Worm (Caenorhabditis elegans) whole organism, L1 larva: ENCODE data around the gene K09C4.7.

ENCODE experiments used
- C34B4.2 ChIP-seq: sonication (generic microtip); optimal IDR thresholded peaks from 2 replicates; lab custom pipeline; 2017; ENCODE audit warnings: mild to moderate bottlenecking, missing genetic modification characterization, missing compliant biosample characterization
- Y116A8C.19 ChIP-seq: sonication (generic microtip); optimal IDR thresholded peaks from 2 replicates; lab custom pipeline; 2016; ENCODE audit warnings: missing compliant biosample characterization, missing genetic modification characterization, borderline replicate concordance
- alr-1 ChIP-seq: fragments of 200-800 bp; sonication (Bioruptor generic); optimal IDR thresholded peaks from 2 replicates; lab custom pipeline; 2018; ENCODE audit warnings: borderline replicate concordance, mild to moderate bottlenecking, missing genetic modification characterization, missing compliant biosample characterization
- aly-2 ChIP-seq: fragments of 150-350 bp; optimal IDR thresholded peaks from 2 replicates; lab custom pipeline; 2014; ENCODE audit warnings: missing biosample characterization, missing genetic modification characterization
- blmp-1 ChIP-seq: fragments of 150-350 bp; optimal IDR thresholded peaks from 2 replicates; lab custom pipeline; 2014; ENCODE audit warnings: missing biosample characterization, missing genetic modification characterization
- ceh-8 ChIP-seq: fragments of 200-800 bp; sonication (Bioruptor generic); optimal IDR thresholded peaks from 2 replicates; lab custom pipeline; 2018; ENCODE audit warnings: mild to moderate bottlenecking, missing genetic modification characterization, moderate library complexity, missing compliant biosample characterization
- ceh-88 ChIP-seq: fragments of 200-800 bp; sonication (Bioruptor generic); IDR thresholded peaks from 2 replicates; pipeline ENCODE4 v1.3.6; 2022; ENCODE audit warnings: missing genetic modification characterization, missing compliant biosample characterization
- ceh-90 ChIP-seq: sonication (generic microtip); optimal IDR thresholded peaks from 2 replicates; lab custom pipeline; 2016; ENCODE audit warnings: missing genetic modification characterization, missing compliant biosample characterization
- dsc-1 ChIP-seq: sonication (generic microtip); optimal IDR thresholded peaks from 2 replicates; lab custom pipeline; 2016; ENCODE audit warnings: mild to moderate bottlenecking, missing genetic modification characterization, missing compliant biosample characterization
- egl-27 ChIP-seq, 2 experiments: fragments of 150-350 bp in 1 of 2; sonication (generic microtip); optimal IDR thresholded peaks; 3 replicates each; lab custom pipeline; 2017 to 2018; ENCODE audit warnings: missing biosample characterization in 2 of 2, missing genetic modification characterization in 2 of 2, missing genetic modification reagents in 2 of 2
- elt-2 ChIP-seq: sonication (generic microtip); optimal IDR thresholded peaks from 2 replicates; lab custom pipeline; 2016; ENCODE audit warnings: missing genetic modification characterization, mild to moderate bottlenecking, inconsistent platforms, missing compliant biosample characterization, missing genetic modification reagents
- elt-3 ChIP-seq, 6 experiments: fragments of 150-350 bp in 1 of 6; sonication (generic microtip); optimal IDR thresholded peaks; 2 replicates each; lab custom pipeline; 2017 to 2018; ENCODE audit warnings: missing biosample characterization in 6 of 6, missing genetic modification characterization in 6 of 6, inconsistent platforms in 1 of 6
- fkh-10 ChIP-seq: sonication (generic microtip); optimal IDR thresholded peaks from 2 replicates; lab custom pipeline; 2017; ENCODE audit warnings: missing biosample characterization, missing genetic modification reagents, missing genetic modification characterization
- fos-1 ChIP-seq: fragments of 150-350 bp; optimal IDR thresholded peaks from 2 replicates; lab custom pipeline; 2014; ENCODE audit warnings: missing biosample characterization, missing genetic modification characterization
- hlh-17 ChIP-seq: fragments of 200-800 bp; sonication (Bioruptor generic); optimal IDR thresholded peaks from 2 replicates; lab custom pipeline; 2018; ENCODE audit warnings: missing genetic modification characterization, mild to moderate bottlenecking, missing compliant biosample characterization, moderate library complexity, borderline replicate concordance
- irx-1 ChIP-seq: sonication (generic microtip); optimal IDR thresholded peaks from 2 replicates; lab custom pipeline; 2016; ENCODE audit warnings: missing genetic modification characterization, missing compliant biosample characterization
- isw-1 ChIP-seq: fragments of 200-800 bp; sonication (Bioruptor generic); IDR thresholded peaks from 2 replicates; pipeline ENCODE4 v1.3.6; 2022; ENCODE audit warnings: missing genetic modification characterization, missing compliant biosample characterization
- jun-1 ChIP-seq: fragments of 150-350 bp; optimal IDR thresholded peaks from 2 replicates; lab custom pipeline; 2014; ENCODE audit warnings: missing biosample characterization, missing genetic modification reagents, missing genetic modification characterization
- lin-13 ChIP-seq: fragments of 150-350 bp; optimal IDR thresholded peaks from 2 replicates; lab custom pipeline; 2014; ENCODE audit warnings: missing biosample characterization, missing genetic modification reagents, missing genetic modification characterization
- lin-14 ChIP-seq: fragments of 200-800 bp; sonication (Bioruptor generic); optimal IDR thresholded peaks from 2 replicates; lab custom pipeline; 2018; ENCODE audit warnings: mild to moderate bottlenecking, missing genetic modification characterization, moderate library complexity, missing compliant biosample characterization
- lin-15B ChIP-seq: fragments of 150-350 bp; sonication (generic microtip); optimal IDR thresholded peaks from 3 replicates; lab custom pipeline; 2014; ENCODE audit warnings: missing biosample characterization, missing genetic modification characterization
- lin-35 ChIP-seq, 2 experiments: fragments of 150-350 bp; optimal IDR thresholded peaks; 2 replicates each; lab custom pipeline; 2014; ENCODE audit warnings: missing biosample characterization in 2 of 2, missing genetic modification characterization in 2 of 2, missing genetic modification reagents in 2 of 2
- lsy-2 ChIP-seq, 2 experiments: fragments of 150-350 bp; optimal IDR thresholded peaks; 2 replicates each; lab custom pipeline; 2014; ENCODE audit warnings: missing biosample characterization in 2 of 2, missing genetic modification characterization in 2 of 2
- mdl-1 ChIP-seq, 2 experiments: fragments of 150-350 bp; optimal IDR thresholded peaks; 2 replicates each; lab custom pipeline; 2014 to 2017; ENCODE audit warnings: missing biosample characterization in 2 of 2, missing genetic modification characterization in 2 of 2, inconsistent platforms in 1 of 2
- mep-1 ChIP-seq: fragments of 150-350 bp; optimal IDR thresholded peaks from 2 replicates; lab custom pipeline; 2014; ENCODE audit warnings: missing biosample characterization, missing genetic modification characterization
- nhr-12 ChIP-seq: sonication (generic microtip); optimal IDR thresholded peaks from 2 replicates; lab custom pipeline; 2017; ENCODE audit warnings: missing biosample characterization, missing genetic modification characterization
- nhr-19 ChIP-seq: fragments of 200-800 bp; sonication (Bioruptor generic); conservative IDR thresholded peaks from 2 replicates; pipeline ENCODE4 v1.3.6; 2022; ENCODE audit warnings: missing genetic modification characterization, missing compliant biosample characterization
- nhr-20 ChIP-seq: sonication (generic microtip); optimal IDR thresholded peaks from 2 replicates; lab custom pipeline; 2016; ENCODE audit warnings: mild to moderate bottlenecking, missing genetic modification characterization, missing compliant biosample characterization
- nhr-237 ChIP-seq: fragments of 150-350 bp; optimal IDR thresholded peaks from 2 replicates; lab custom pipeline; 2014; ENCODE audit warnings: missing biosample characterization, missing genetic modification characterization
- nhr-47 ChIP-seq: sonication (generic microtip); optimal IDR thresholded peaks from 2 replicates; lab custom pipeline; 2016; ENCODE audit warnings: mild to moderate bottlenecking, missing genetic modification characterization, moderate library complexity, missing compliant biosample characterization
- nhr-76 ChIP-seq: sonication (generic microtip); optimal IDR thresholded peaks from 2 replicates; lab custom pipeline; 2017; ENCODE audit warnings: missing biosample characterization, missing genetic modification characterization
- nhr-85 ChIP-seq: sonication (generic microtip); peaks from one replicate; lab custom pipeline; 2016; ENCODE audit warnings: missing genetic modification characterization, inconsistent platforms, missing compliant biosample characterization
- nhr-90 ChIP-seq: sonication (generic microtip); optimal IDR thresholded peaks from 2 replicates; lab custom pipeline; 2016; ENCODE audit warnings: mild to moderate bottlenecking, missing genetic modification characterization, missing compliant biosample characterization; ENCODE audit not compliant: poor library complexity
- pax-3 ChIP-seq: fragments of 200-800 bp; sonication (Bioruptor generic); optimal IDR thresholded peaks from 2 replicates; lab custom pipeline; 2018; ENCODE audit warnings: mild to moderate bottlenecking, missing genetic modification characterization, moderate library complexity, missing compliant biosample characterization
- pqm-1 ChIP-seq: sonication (generic microtip); optimal IDR thresholded peaks from 3 replicates; lab custom pipeline; 2017; ENCODE audit warnings: missing biosample characterization, missing genetic modification characterization
- rnt-1 ChIP-seq: sonication (generic microtip); optimal IDR thresholded peaks from 2 replicates; lab custom pipeline; 2016; ENCODE audit warnings: mild to moderate bottlenecking, missing genetic modification characterization, moderate library complexity, missing compliant biosample characterization
- skn-1 ChIP-seq: fragments of 150-350 bp; optimal IDR thresholded peaks from 2 replicates; lab custom pipeline; 2014; ENCODE audit warnings: missing biosample characterization, missing genetic modification characterization
- snpc-4 ChIP-seq: fragments of 150-350 bp; optimal IDR thresholded peaks from 2 replicates; lab custom pipeline; 2014; ENCODE audit warnings: missing biosample characterization, missing genetic modification characterization
- snu-23 ChIP-seq: sonication (generic microtip); optimal IDR thresholded peaks from 2 replicates; lab custom pipeline; 2016; ENCODE audit warnings: missing genetic modification characterization, missing compliant biosample characterization
- sox-4 ChIP-seq: sonication (generic microtip); optimal IDR thresholded peaks from 2 replicates; lab custom pipeline; 2016; ENCODE audit warnings: missing genetic modification characterization, missing compliant biosample characterization
- swsn-7 ChIP-seq: sonication (generic microtip); optimal IDR thresholded peaks from 2 replicates; lab custom pipeline; 2016; ENCODE audit warnings: missing genetic modification characterization, missing compliant biosample characterization
- tlp-1 ChIP-seq: fragments of 150-350 bp; optimal IDR thresholded peaks from 2 replicates; lab custom pipeline; 2014; ENCODE audit warnings: missing biosample characterization, missing genetic modification characterization
- unc-130 ChIP-seq: fragments of 150-350 bp; optimal IDR thresholded peaks from 2 replicates; lab custom pipeline; 2017; ENCODE audit warnings: missing biosample characterization, missing genetic modification characterization, inconsistent platforms
- unc-86 ChIP-seq: sonication (generic microtip); optimal IDR thresholded peaks from 2 replicates; lab custom pipeline; 2016; ENCODE audit warnings: missing genetic modification characterization, missing compliant biosample characterization
- unc-98 ChIP-seq: fragments of 200-800 bp; sonication (Bioruptor generic); IDR thresholded peaks from 2 replicates; pipeline ENCODE4 v1.3.6; 2022; ENCODE audit warnings: missing genetic modification characterization, missing compliant biosample characterization
- ztf-11 ChIP-seq, 2 experiments: sonication (generic microtip); optimal IDR thresholded peaks; 2 replicates each; lab custom pipeline; 2016 to 2017; ENCODE audit warnings: missing genetic modification characterization in 2 of 2, missing biosample characterization in 1 of 2, missing compliant biosample characterization in 1 of 2
- ztf-4 ChIP-seq: fragments of 150-350 bp; optimal IDR thresholded peaks from 2 replicates; lab custom pipeline; 2014; ENCODE audit warnings: missing biosample characterization, missing genetic modification characterization

The K09C4.7 gene

ce11 chrX:3290147-3290546 lies 17.5 kb downstream of the K09C4.7 start:
- TF ChIP-seq ceh-8 (GFP tag; lab: Kevin White, UChicago) (no peak), lin-13 (GFP tag; lab: Kevin White, UChicago) (no peak), tlp-1 (tag; lab: Kevin White, UChicago) (no peak), nhr-85 (tag; lab: Kevin White, UChicago) (no peak), nhr-12 (tag; lab: Kevin White, UChicago) (no peak), elt-2 (tag; lab: Kevin White, UChicago) (peak; percentile 95), irx-1 (tag; lab: Kevin White, UChicago) (no peak), skn-1 (tag; lab: Kevin White, UChicago) (no peak), jun-1 (tag; lab: Kevin White, UChicago) (no peak), isw-1 (no peak), hlh-17 (GFP tag; lab: Kevin White, UChicago) (no peak), Y116A8C.19 (tag; lab: Kevin White, UChicago) (no peak), egl-27 (tag; optimal IDR thresholded peaks at IDR 0.05; lab: Kevin White, UChicago) (no peak), unc-130 (tag; lab: Kevin White, UChicago) (no peak), nhr-90 (tag; lab: Kevin White, UChicago) (peak; percentile 34), ceh-90 (tag; lab: Kevin White, UChicago) (no peak), snpc-4 (tag; lab: Kevin White, UChicago) (no peak), nhr-20 (tag; lab: Kevin White, UChicago) (peak; percentile 21), mep-1 (tag; lab: Kevin White, UChicago) (no peak), aly-2 (tag; lab: Kevin White, UChicago) (no peak), nhr-76 (tag; lab: Kevin White, UChicago) (no peak), lin-15B (tag; lab: Kevin White, UChicago) (no peak), rnt-1 (tag; lab: Kevin White, UChicago) (no peak), unc-98 (GFP tag; lab: Robert Waterston, UW) (no peak), C34B4.2 (tag; lab: Kevin White, UChicago) (no peak), blmp-1 (tag; lab: Kevin White, UChicago) (no peak), alr-1 (tag; lab: Kevin White, UChicago) (no peak), lin-35 (GFP tag; optimal IDR thresholded peaks at IDR 0.05; lab: Kevin White, UChicago) (peak in 1 of 2 experiments; percentile 26), fos-1 (tag; lab: Kevin White, UChicago) (no peak), mdl-1 (tag; optimal IDR thresholded peaks at IDR 0.05; lab: Kevin White, UChicago) (peak in 1 of 2 experiments; percentile 42)
- TF ChIP-seq, all 84 proteins: peak for 5

DNA sequence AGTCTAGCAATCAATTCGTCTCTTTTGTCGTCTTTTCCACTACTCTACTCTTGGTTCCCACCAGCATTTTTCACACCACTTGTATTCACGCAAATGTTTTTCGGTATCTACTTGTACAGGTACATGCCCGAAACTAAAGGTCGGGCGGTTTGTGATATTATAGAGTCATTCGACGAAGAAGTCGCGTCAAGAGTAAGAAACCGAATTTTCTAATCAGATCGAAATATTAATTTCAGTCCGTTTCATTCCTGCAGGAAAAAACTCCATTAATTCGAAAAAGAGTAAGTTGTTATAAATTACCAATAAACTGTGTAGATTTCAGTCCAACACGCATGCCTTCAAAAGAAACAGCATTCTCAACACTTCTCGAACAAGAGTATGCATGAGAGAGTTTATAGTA lies 19.3 kb downstream of the K09C4.7 start:
- no peak for TF ChIP-seq lin-14 (GFP tag; lab: Kevin White, UChicago)
- TF ChIP-seq lsy-2 (tag; optimal IDR thresholded peaks at IDR 0.05; lab: Kevin White, UChicago), result no peak
- no peak for TF ChIP-seq ceh-88 (GFP tag; lab: Robert Waterston, UW)
- no peak for TF ChIP-seq pax-3 (tag; lab: Kevin White, UChicago)
- no peak for TF ChIP-seq swsn-7 (tag; lab: Kevin White, UChicago)
- no peak for TF ChIP-seq ztf-4 (tag; lab: Kevin White, UChicago)
- TF ChIP-seq pqm-1 (tag; lab: Kevin White, UChicago), result no peak
- TF ChIP-seq unc-86 (tag; lab: Kevin White, UChicago), result no peak

- TF ChIP-seq hlh-17 (GFP tag; lab: Kevin White, UChicago) (no peak), nhr-47 (tag; lab: Kevin White, UChicago) (no peak), nhr-237 (no peak), ceh-88 (GFP tag; lab: Robert Waterston, UW) (no peak), fkh-10 (GFP tag; lab: Kevin White, UChicago) (no peak), dsc-1 (tag; lab: Kevin White, UChicago) (no peak), elt-3 (tag; optimal IDR thresholded peaks at IDR 0.05; lab: Kevin White, UChicago) (no peak), lin-15B (tag; lab: Kevin White, UChicago) (no peak), nhr-19 (no peak), snu-23 (GFP tag; lab: Kevin White, UChicago) (no peak), ztf-11 (tag; optimal IDR thresholded peaks at IDR 0.05; lab: Kevin White, UChicago) (no peak), sox-4 (tag; lab: Kevin White, UChicago) (no peak)
- TF ChIP-seq, all 84 proteins: peak for 0
These were observed 23.5 kb downstream of the K09C4.7 start, which contains the start of gene K09C4.2 for ce11 chrX:3296182-3296581. K09C4.2 (plus strand) TSS chrX:3296482.
